Worm (Caenorhabditis elegans) whole organism, young adult: ENCODE results near the gene zipt-15.
A peak's percentile ranks its signal among the peaks of the same experiment; 100 is the strongest.

Experiments
- B0035.1 ChIP-seq: sonication (generic microtip); optimal IDR thresholded peaks from 2 replicates; lab custom pipeline; 2016; ENCODE audit warnings: missing genetic modification characterization, mild to moderate bottlenecking, missing compliant biosample characterization, missing genotype, missing genetic modification reagents
- B0261.1 ChIP-seq: sonication (generic microtip); optimal IDR thresholded peaks from 2 replicates; lab custom pipeline; 2016; ENCODE audit warnings: mild to moderate bottlenecking, missing genetic modification characterization, moderate library complexity, missing compliant biosample characterization
- B0336.3 ChIP-seq: fragments of 200-800 bp; sonication (Bioruptor generic); IDR thresholded peaks from 2 replicates; pipeline ENCODE4 v1.3.6; 2022; ENCODE audit warnings: missing genetic modification characterization, missing compliant biosample characterization
- F23B12.7 ChIP-seq: sonication (generic microtip); optimal IDR thresholded peaks from 2 replicates; lab custom pipeline; 2017; ENCODE audit warnings: missing genetic modification characterization, mild to moderate bottlenecking, missing compliant biosample characterization, antibody characterized with exemption, moderate library complexity; ENCODE audit not compliant: insufficient read depth
- F33H1.4 ChIP-seq: fragments of 200-800 bp; sonication (Bioruptor generic); IDR thresholded peaks from 2 replicates; pipeline ENCODE4 v1.3.6; 2022; ENCODE audit warnings: missing genetic modification reagents, missing genetic modification characterization, missing compliant biosample characterization
- F37B4.10 ChIP-seq: fragments of 200-800 bp; sonication (Bioruptor generic); IDR thresholded peaks from 2 replicates; pipeline ENCODE4 v1.3.6; 2022; ENCODE audit warnings: missing genetic modification characterization, missing compliant biosample characterization
- F49E8.2 ChIP-seq: sonication (generic microtip); optimal IDR thresholded peaks from 3 replicates; lab custom pipeline; 2017; ENCODE audit warnings: missing genetic modification characterization, mild to moderate bottlenecking, missing compliant biosample characterization, antibody characterized with exemption, moderate library complexity; ENCODE audit not compliant: insufficient read depth
- F57C9.4 ChIP-seq: sonication (generic microtip); optimal IDR thresholded peaks from 2 replicates; lab custom pipeline; 2017; ENCODE audit warnings: mild to moderate bottlenecking, missing genetic modification characterization, missing compliant biosample characterization
- K12H6.12 ChIP-seq: fragments of 200-800 bp; sonication (Bioruptor generic); optimal IDR thresholded peaks from 2 replicates; lab custom pipeline; 2018; ENCODE audit warnings: mild to moderate bottlenecking, missing genetic modification characterization, missing compliant biosample characterization
- T26A5.8 ChIP-seq: sonication (generic microtip); optimal IDR thresholded peaks from 2 replicates; lab custom pipeline; 2016; ENCODE audit warnings: missing genetic modification characterization, missing compliant biosample characterization
- Y56A3A.18 ChIP-seq: fragments of 200-800 bp; sonication (Bioruptor generic); IDR thresholded peaks from 2 replicates; pipeline ENCODE4 v1.3.6; 2022; ENCODE audit warnings: missing genetic modification reagents, missing genetic modification characterization, missing compliant biosample characterization
- Y79H2A.3 ChIP-seq: fragments of 200-800 bp; sonication (Bioruptor generic); conservative IDR thresholded peaks from 2 replicates; pipeline ENCODE4 v1.3.6; 2022; ENCODE audit warnings: missing genetic modification reagents, missing genetic modification characterization, missing compliant biosample characterization
- ZK185.1 ChIP-seq: sonication (generic microtip); optimal IDR thresholded peaks from 2 replicates; lab custom pipeline; 2016; ENCODE audit warnings: mild to moderate bottlenecking, missing genetic modification characterization, missing compliant biosample characterization; ENCODE audit not compliant: poor library complexity, severe bottlenecking
- atf-7 ChIP-seq: sonication (generic microtip); optimal IDR thresholded peaks from 2 replicates; lab custom pipeline; 2017; ENCODE audit warnings: mild to moderate bottlenecking, missing genetic modification characterization, missing compliant biosample characterization
- bed-1 ChIP-seq: fragments of 200-800 bp; sonication (Bioruptor generic); IDR thresholded peaks from 2 replicates; pipeline ENCODE4 v1.3.6; 2022; ENCODE audit warnings: missing genetic modification reagents, missing genetic modification characterization, missing compliant biosample characterization
- ccch-3 ChIP-seq: fragments of 200-800 bp; sonication (Bioruptor generic); optimal IDR thresholded peaks from 2 replicates; lab custom pipeline; 2018; ENCODE audit warnings: mild to moderate bottlenecking, missing genetic modification characterization, missing compliant biosample characterization
- ceh-79 ChIP-seq: sonication (generic microtip); optimal IDR thresholded peaks from 2 replicates; lab custom pipeline; 2017; ENCODE audit warnings: mild to moderate bottlenecking, missing genetic modification characterization, missing compliant biosample characterization
- chd-7 ChIP-seq: sonication (generic microtip); optimal IDR thresholded peaks from 2 replicates; lab custom pipeline; 2016; ENCODE audit warnings: mild to moderate bottlenecking, missing genetic modification characterization, moderate library complexity, missing compliant biosample characterization
- efl-1 ChIP-seq: fragments of 150-350 bp; optimal IDR thresholded peaks from 2 replicates; lab custom pipeline; 2014; ENCODE audit warnings: missing biosample characterization, missing genetic modification reagents, missing genetic modification characterization
- egrh-3 ChIP-seq: fragments of 200-800 bp; sonication (Bioruptor generic); IDR thresholded peaks from 2 replicates; pipeline ENCODE4 v1.3.6; 2022; ENCODE audit warnings: missing genetic modification reagents, missing genetic modification characterization, missing compliant biosample characterization
- gei-17 ChIP-seq: fragments of 200-800 bp; sonication (Bioruptor generic); optimal IDR thresholded peaks from 2 replicates; lab custom pipeline; 2018; ENCODE audit warnings: mild to moderate bottlenecking, missing genetic modification characterization, missing compliant biosample characterization
- him-1 ChIP-seq: sonication (generic microtip); optimal IDR thresholded peaks from 2 replicates; lab custom pipeline; 2016; ENCODE audit warnings: missing genotype, missing genetic modification reagents, missing genetic modification characterization, missing compliant biosample characterization
- hlh-26 ChIP-seq: fragments of 200-800 bp; sonication (Bioruptor generic); conservative IDR thresholded peaks from 2 replicates; pipeline ENCODE4 v1.3.6; 2022; ENCODE audit warnings: missing genetic modification reagents, missing genetic modification characterization, missing compliant biosample characterization
- hmg-1.2 ChIP-seq: fragments of 200-800 bp; sonication (Bioruptor generic); IDR thresholded peaks from 2 replicates; pipeline ENCODE4 v1.3.6; 2022; ENCODE audit warnings: missing genetic modification reagents, missing genetic modification characterization, missing compliant biosample characterization
- hmg-20 ChIP-seq: fragments of 200-800 bp; sonication (Bioruptor generic); IDR thresholded peaks from 2 replicates; pipeline ENCODE4 v1.3.6; 2022; ENCODE audit warnings: missing genetic modification reagents, missing genetic modification characterization, missing compliant biosample characterization
- hsf-1 ChIP-seq: fragments of 200-800 bp; sonication (Bioruptor generic); IDR thresholded peaks from 2 replicates; pipeline ENCODE4 v1.3.6; 2022; ENCODE audit warnings: missing genetic modification reagents, missing genetic modification characterization, missing compliant biosample characterization
- lag-1 ChIP-seq: fragments of 200-800 bp; sonication (Bioruptor generic); IDR thresholded peaks from 2 replicates; pipeline ENCODE4 v1.3.6; 2022; ENCODE audit warnings: missing genetic modification reagents, missing genetic modification characterization, missing compliant biosample characterization
- let-607 ChIP-seq, 2 experiments: fragments of 200-800 bp in 1 of 2; sonication (Bioruptor generic) in 1 of 2; sonication (generic microtip) in 1 of 2; optimal IDR thresholded peaks; 2 replicates each; lab custom pipeline; 2016 to 2018; ENCODE audit warnings: mild to moderate bottlenecking in 2 of 2, missing compliant biosample characterization in 2 of 2, missing genetic modification characterization in 2 of 2, moderate library complexity in 2 of 2, missing genotype in 1 of 2
- lin-26 ChIP-seq: fragments of 200-800 bp; sonication (Bioruptor generic); IDR thresholded peaks from 2 replicates; pipeline ENCODE4 v1.3.6; 2022; ENCODE audit warnings: missing genetic modification reagents, missing genetic modification characterization, missing compliant biosample characterization
- lsl-1 ChIP-seq: fragments of 200-800 bp; sonication (Bioruptor generic); optimal IDR thresholded peaks from 2 replicates; lab custom pipeline; 2018; ENCODE audit warnings: mild to moderate bottlenecking, missing genetic modification characterization, moderate library complexity, missing compliant biosample characterization
- madf-6 ChIP-seq: fragments of 200-800 bp; sonication (Bioruptor generic); IDR thresholded peaks from 2 replicates; pipeline ENCODE4 v1.3.6; 2022; ENCODE audit warnings: missing genetic modification reagents, missing genetic modification characterization, missing compliant biosample characterization
- mcd-1 ChIP-seq: fragments of 200-800 bp; sonication (Bioruptor generic); IDR thresholded peaks from 2 replicates; pipeline ENCODE4 v1.3.6; 2022; ENCODE audit warnings: missing genetic modification reagents, missing genetic modification characterization, missing compliant biosample characterization
- mes-4 ChIP-seq: sonication (generic microtip); optimal IDR thresholded peaks from 2 replicates; lab custom pipeline; 2016; ENCODE audit warnings: missing genotype, missing genetic modification characterization, missing compliant biosample characterization
- nfya-1 ChIP-seq: sonication (generic microtip); optimal IDR thresholded peaks from 2 replicates; lab custom pipeline; 2017; ENCODE audit warnings: antibody characterized with exemption, missing compliant biosample characterization, missing genetic modification characterization, borderline replicate concordance; ENCODE audit not compliant: insufficient read depth
- nfya-2 ChIP-seq: fragments of 200-800 bp; sonication (Bioruptor generic); IDR thresholded peaks from 2 replicates; pipeline ENCODE4 v1.3.6; 2022; ENCODE audit warnings: missing genetic modification reagents, missing genetic modification characterization, missing compliant biosample characterization
- nhr-179 ChIP-seq: sonication (generic microtip); optimal IDR thresholded peaks from 2 replicates; lab custom pipeline; 2016; ENCODE audit warnings: mild to moderate bottlenecking, missing genetic modification characterization, missing compliant biosample characterization
- nhr-80 ChIP-seq: sonication (generic microtip); optimal IDR thresholded peaks from 2 replicates; lab custom pipeline; 2016; ENCODE audit warnings: missing genetic modification characterization, missing compliant biosample characterization
- rpc-1 ChIP-seq, 2 experiments: fragments of 150-350 bp in 1 of 2; sonication (generic microtip) in 1 of 2; optimal IDR thresholded peaks; 2 replicates each; lab custom pipeline; 2014 to 2018; ENCODE audit warnings: missing biosample characterization in 1 of 2, missing genetic modification characterization in 1 of 2, missing genetic modification reagents in 1 of 2, missing genotype in 1 of 2
- sea-2 ChIP-seq: fragments of 200-800 bp; sonication (Bioruptor generic); IDR thresholded peaks from 2 replicates; pipeline ENCODE4 v1.3.6; 2022; ENCODE audit warnings: missing genetic modification characterization, missing compliant biosample characterization
- snpc-1.3 ChIP-seq: sonication (generic microtip); optimal IDR thresholded peaks from 2 replicates; lab custom pipeline; 2017; ENCODE audit warnings: missing genetic modification characterization, mild to moderate bottlenecking, missing compliant biosample characterization, antibody characterized with exemption, moderate library complexity, missing genotype, missing genetic modification reagents; ENCODE audit not compliant: insufficient read depth
- snpc-3.4 ChIP-seq: sonication (generic microtip); optimal IDR thresholded peaks from 2 replicates; lab custom pipeline; 2017; ENCODE audit warnings: missing genetic modification characterization, mild to moderate bottlenecking, missing compliant biosample characterization, antibody characterized with exemption, moderate library complexity, missing genotype, missing genetic modification reagents
- snpc-4 ChIP-seq, 5 experiments: fragments of 150-350 bp in 1 of 5; sonication (generic microtip) in 4 of 5; optimal IDR thresholded peaks; 2 replicates each; lab custom pipeline; 2014 to 2018; ENCODE audit warnings: missing genetic modification characterization in 5 of 5, missing biosample characterization in 3 of 5, antibody characterized with exemption in 2 of 5, mild to moderate bottlenecking in 2 of 5, missing compliant biosample characterization in 2 of 5, missing genotype in 2 of 5, moderate library complexity in 2 of 5, missing genetic modification reagents in 1 of 5
- somi-1 ChIP-seq: fragments of 200-800 bp; sonication (Bioruptor generic); optimal IDR thresholded peaks from 2 replicates; lab custom pipeline; 2018; ENCODE audit warnings: mild to moderate bottlenecking, missing genetic modification characterization, missing compliant biosample characterization
- xnd-1 ChIP-seq: sonication (generic microtip); optimal IDR thresholded peaks from 2 replicates; lab custom pipeline; 2016; ENCODE audit warnings: missing genotype, missing genetic modification reagents, missing genetic modification characterization, missing compliant biosample characterization
- ztf-28 ChIP-seq: fragments of 200-800 bp; sonication (Bioruptor generic); IDR thresholded peaks from 2 replicates; pipeline ENCODE4 v1.3.6; 2022; ENCODE audit warnings: missing genetic modification reagents, missing genetic modification characterization, missing compliant biosample characterization

The zipt-15 gene

ce11 chrIV:824854-825253, at the start of gene zipt-15:
TSS of gene zipt-15 (minus strand) at chrIV:824954.
- TF ChIP-seq lag-1 = no peak

ce11 chrIV:873174-873788, 48.5 kb upstream of the zipt-15 start:
- TF ChIP-seq hlh-26 (GFP tag; lab: Robert Waterston, UW) (no peak), B0035.1 (tag; lab: Kevin White, UChicago) (no peak), B0336.3 (GFP tag; lab: Robert Waterston, UW) (no peak), Y56A3A.18 (no peak), K12H6.12 (tag; lab: Kevin White, UChicago) (no peak), ccch-3 (GFP tag; lab: Kevin White, UChicago) (no peak), bed-1 (GFP tag; lab: Robert Waterston, UW) (no peak), F37B4.10 (GFP tag; lab: Robert Waterston, UW) (no peak), ceh-79 (tag; lab: Kevin White, UChicago) (no peak), mes-4 (tag; lab: Kevin White, UChicago) (no peak), ztf-28 (GFP tag; lab: Robert Waterston, UW) (no peak), hmg-20 (no peak), T26A5.8 (no peak), nfya-1 (tag; lab: Kevin White, UChicago) (no peak), gei-17 (no peak), snpc-3.4 (tag; lab: Kevin White, UChicago) (peak; percentile 6), F33H1.4 (peak; percentile 42), F57C9.4 (no peak), lsl-1 (GFP tag; lab: Kevin White, UChicago) (peak; percentile 45), atf-7 (tag; lab: Kevin White, UChicago) (no peak), B0261.1 (peak; percentile 48), rpc-1 (optimal IDR thresholded peaks at IDR 0.05; lab: Kevin White, UChicago) (peak; percentile 30), rpc-1 (tag; optimal IDR thresholded peaks at IDR 0.05; lab: Kevin White, UChicago) (peak; percentile 72), F23B12.7 (tag; lab: Kevin White, UChicago) (no peak), hmg-1.2 (GFP tag; lab: Robert Waterston, UW) (no peak), him-1 (tag; lab: Kevin White, UChicago) (peak; percentile 9), nfya-2 (GFP tag; lab: Robert Waterston, UW) (no peak), snpc-4 (GFP tag; optimal IDR thresholded peaks at IDR 0.05; lab: Kevin White, UChicago) (no peak), snpc-4 (tag; optimal IDR thresholded peaks at IDR 0.05; lab: Kevin White, UChicago) (peak in 1 of 4 experiments; percentile 37), somi-1 (GFP tag; lab: Kevin White, UChicago) (no peak), Y79H2A.3 (GFP tag; lab: Robert Waterston, UW) (no peak), efl-1 (GFP tag; lab: Kevin White, UChicago) (no peak), chd-7 (tag; lab: Kevin White, UChicago) (no peak), let-607 (tag; optimal IDR thresholded peaks at IDR 0.05; lab: Kevin White, UChicago) (no peak), ZK185.1 (tag; lab: Kevin White, UChicago) (no peak), madf-6 (GFP tag; lab: Robert Waterston, UW) (0 out of 2 replicates have a peak, but pooled peaks have one; percentile 11), nhr-179 (tag; lab: Kevin White, UChicago) (no peak), nhr-80 (no peak), hsf-1 (GFP tag; lab: Robert Waterston, UW) (no peak), xnd-1 (no peak), sea-2 (GFP tag; lab: Robert Waterston, UW) (no peak), egrh-3 (GFP tag; lab: Robert Waterston, UW) (no peak), snpc-1.3 (no peak), F49E8.2 (peak; percentile 3), mcd-1 (no peak), lin-26 (GFP tag; lab: Robert Waterston, UW) (peak; percentile 58; the same call in 1 of the 2 replicates)
